Fruit fly (Drosophila melanogaster): ENCODE data around the gene CG31286.

Gene CG31286

DNA sequence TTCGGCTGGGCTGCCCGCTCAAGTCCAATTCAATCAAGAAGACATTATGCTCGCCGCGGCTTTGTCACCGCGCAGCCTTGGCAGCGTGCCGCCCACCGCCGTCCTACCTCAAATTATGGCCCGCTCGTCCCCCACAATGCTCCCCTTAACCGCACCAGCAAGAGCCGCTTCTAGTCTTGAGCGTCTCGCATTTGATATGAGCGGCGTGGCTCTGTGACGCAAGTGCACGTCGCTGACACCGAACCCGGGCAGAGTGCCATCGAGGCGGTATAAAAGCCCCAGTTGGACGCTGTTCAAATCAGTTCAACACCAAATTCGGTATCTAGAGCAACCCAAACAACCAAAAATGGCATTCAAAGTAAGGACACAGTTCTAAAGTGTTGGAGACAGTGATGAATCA lies 45.4 kb downstream of the CG31286 start, which contains the start of gene Ccp84Ag:
TSS of gene Ccp84Ag (plus strand) at position 301 of the 400 bp plus-strand sequence.
- TF ChIP-seq ac (GFP tag; optimal IDR thresholded peaks at IDR 0.05) = no peak
- TF ChIP-seq kni (GFP tag; optimal IDR thresholded peaks at IDR 0.05) = peak; percentile 13
- TF ChIP-seq vvl (GFP tag; IDR thresholded peaks at IDR 0.05) = peak; percentile 40; the same call in 1 of the 2 replicates
- TF ChIP-seq CG9215 (GFP tag; IDR thresholded peaks at IDR 0.05) = 0 out of 2 replicates have a peak, but pooled peaks have one; percentile 12
- no peak for TF ChIP-seq bcd (GFP tag; optimal IDR thresholded peaks at IDR 0.05)
- TF ChIP-seq crol (GFP tag; IDR thresholded peaks at IDR 0.05) = peak; percentile 21; the same call in 1 of the 2 replicates
- peak; percentile 52 for TF ChIP-seq Ets65A (GFP tag)

DNA sequence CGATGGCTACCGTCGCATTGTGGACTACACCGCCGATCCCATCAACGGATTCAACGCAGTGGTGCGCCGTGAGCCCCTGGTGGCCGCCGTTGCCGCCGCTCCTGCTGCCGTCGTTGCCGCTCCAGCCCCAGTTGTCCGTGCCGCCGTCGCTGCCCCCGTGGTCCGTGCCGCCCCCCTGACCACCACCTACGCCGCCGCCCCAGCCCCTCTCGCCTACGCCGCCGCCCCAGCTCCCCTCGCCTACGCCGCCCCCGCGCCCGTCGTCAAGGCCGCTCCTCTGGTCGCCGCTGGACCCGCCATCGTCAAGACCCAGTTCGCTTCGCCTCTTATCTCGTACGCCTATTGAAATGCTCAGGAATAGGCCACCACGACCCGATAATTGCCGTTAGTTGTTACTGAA lies 46.2 kb downstream of the CG31286 start:
- TF ChIP-seq Hr39 (optimal IDR thresholded peaks at IDR 0.05) (peak; percentile 69), slbo (GFP tag; IDR thresholded peaks at IDR 0.05) (0 out of 2 replicates have a peak, but pooled peaks have one; percentile 33), CG34422 (GFP tag; IDR thresholded peaks at IDR 0.05) (0 out of 3 replicates have a peak, but pooled peaks have one; percentile 8), Sox102F (GFP tag; optimal IDR thresholded peaks at IDR 0.05) (no peak), sens (GFP tag) (no peak), Dbx (GFP tag; IDR thresholded peaks at IDR 0.05) (no peak), CG32772 (GFP tag; IDR thresholded peaks at IDR 0.05) (0 out of 2 replicates have a peak, but pooled peaks have one; percentile 27), crol (GFP tag; IDR thresholded peaks at IDR 0.05) (0 out of 2 replicates have a peak, but pooled peaks have one; percentile 48), CG1603 (tag; optimal IDR thresholded peaks at IDR 0.05) (no peak), gce (GFP tag; IDR thresholded peaks at IDR 0.05) (no peak), unpg (GFP tag; optimal IDR thresholded peaks at IDR 0.05) (no peak), CG5180 (GFP tag; optimal IDR thresholded peaks at IDR 0.05) (no peak), CG1233 (GFP tag; optimal IDR thresholded peaks at IDR 0.05) (no peak), Ptx1 (GFP tag; IDR thresholded peaks at IDR 0.05) (0 out of 2 replicates have a peak, but pooled peaks have one; percentile 17), dmrt11E (tag; optimal IDR thresholded peaks at IDR 0.05) (no peak), CG2875 (GFP tag; optimal IDR thresholded peaks at IDR 0.05) (no peak), CG10147 (GFP tag; optimal IDR thresholded peaks at IDR 0.05) (no peak), Atf3 (GFP tag; optimal IDR thresholded peaks at IDR 0.05) (no peak), Hr3 (GFP tag; optimal IDR thresholded peaks at IDR 0.05) (no peak), Adf1 (GFP tag; IDR thresholded peaks at IDR 0.05) (no peak), crc (GFP tag; optimal IDR thresholded peaks at IDR 0.05) (no peak), CG13287 (GFP tag; IDR thresholded peaks at IDR 0.05; ENCODE audit: partially characterized antibody) (no peak), CG14860 (GFP tag; IDR thresholded peaks at IDR 0.05; ENCODE audit: partially characterized antibody) (0 out of 3 replicates have a peak, but pooled peaks have one; percentile 14), mam (GFP tag; optimal IDR thresholded peaks at IDR 0.05) (no peak), slp2 (GFP tag; optimal IDR thresholded peaks at IDR 0.05) (no peak), toy (GFP tag; IDR thresholded peaks at IDR 0.05) (no peak), CG32767 (GFP tag; IDR thresholded peaks at IDR 0.05) (no peak), Optix (GFP tag; IDR thresholded peaks at IDR 0.05) (0 out of 3 replicates have a peak, but pooled peaks have one; percentile 17)

DNA sequence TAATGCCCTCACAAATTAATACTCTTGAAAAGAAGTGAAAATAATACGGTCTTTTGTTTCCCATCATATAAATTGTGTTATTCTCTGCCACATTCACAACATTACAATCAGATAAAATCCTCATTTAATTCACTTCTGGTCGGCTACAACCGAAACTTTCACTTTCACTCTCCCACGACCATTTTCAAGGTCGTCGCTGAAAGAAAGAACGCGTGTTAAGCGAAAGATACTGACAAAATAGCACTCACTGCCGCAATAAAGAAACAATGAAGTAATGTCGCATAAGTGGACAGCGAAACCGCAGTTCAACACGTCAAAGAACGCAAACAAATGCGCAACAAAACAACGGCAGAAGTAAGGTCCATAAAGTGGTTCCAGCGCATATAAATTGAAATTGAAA lies 47.1 kb downstream of the CG31286 start:
- TF ChIP-seq zf30C (GFP tag; optimal IDR thresholded peaks at IDR 0.05) (no peak), fu2 (GFP tag; optimal IDR thresholded peaks at IDR 0.05) (no peak), Xbp1 (GFP tag; optimal IDR thresholded peaks at IDR 0.05) (no peak), Blimp-1 (GFP tag; optimal IDR thresholded peaks at IDR 0.05) (peak; percentile 78)

Measured in whole organism, embryonic.